Worm (Caenorhabditis elegans) whole organism, early embryonic: ENCODE data around the gene kcnl-3.

Source experiments
- B0310.2 ChIP-seq: sonication (generic microtip); optimal IDR thresholded peaks from 2 replicates; lab custom pipeline; 2016; ENCODE audit warnings: mild to moderate bottlenecking, missing genetic modification characterization, missing compliant biosample characterization
- F13C5.2 ChIP-seq: sonication (generic microtip); optimal IDR thresholded peaks from 2 replicates; lab custom pipeline; 2017; ENCODE audit warnings: mild to moderate bottlenecking, missing genetic modification characterization, inconsistent platforms, missing compliant biosample characterization
- aly-1 ChIP-seq: sonication (generic microtip); optimal IDR thresholded peaks from 2 replicates; lab custom pipeline; 2016; ENCODE audit warnings: missing genetic modification characterization, missing compliant biosample characterization
- ama-1 ChIP-seq: fragments of 150-350 bp; optimal IDR thresholded peaks from 2 replicates; lab custom pipeline; 2014
- ceh-13 ChIP-seq: fragments of 200-800 bp; sonication (Bioruptor generic); optimal IDR thresholded peaks from 2 replicates; lab custom pipeline; 2018; ENCODE audit warnings: mild to moderate bottlenecking, missing genetic modification characterization, missing compliant biosample characterization
- ceh-36 ChIP-seq: sonication (generic microtip); optimal IDR thresholded peaks from 2 replicates; lab custom pipeline; 2016; ENCODE audit warnings: missing genetic modification characterization, inconsistent platforms, missing compliant biosample characterization
- ets-7 ChIP-seq: sonication (generic microtip); optimal IDR thresholded peaks from 2 replicates; lab custom pipeline; 2016; ENCODE audit warnings: missing genotype, missing genetic modification characterization, missing compliant biosample characterization
- flt-1 ChIP-seq: fragments of 200-800 bp; sonication (Bioruptor generic); IDR thresholded peaks from 2 replicates; pipeline ENCODE4 v1.3.6; 2022; ENCODE audit warnings: missing genetic modification characterization, missing compliant biosample characterization
- hmbx-1 ChIP-seq: sonication (generic microtip); optimal IDR thresholded peaks from 2 replicates; lab custom pipeline; 2016; ENCODE audit warnings: mild to moderate bottlenecking, missing genetic modification characterization, missing compliant biosample characterization
- hmg-4 ChIP-seq: fragments of 200-800 bp; sonication (Bioruptor generic); optimal IDR thresholded peaks from 2 replicates; lab custom pipeline; 2018; ENCODE audit warnings: mild to moderate bottlenecking, missing genetic modification characterization, missing compliant biosample characterization
- hnd-1 ChIP-seq: sonication (generic microtip); optimal IDR thresholded peaks from 2 replicates; lab custom pipeline; 2016; ENCODE audit warnings: missing genetic modification characterization, missing compliant biosample characterization
- pes-1 ChIP-seq: fragments of 200-800 bp; sonication (Bioruptor generic); IDR thresholded peaks from 2 replicates; pipeline ENCODE4 v1.3.6; 2022; ENCODE audit warnings: missing genetic modification reagents, missing genetic modification characterization, missing compliant biosample characterization
- scrt-1 ChIP-seq: fragments of 200-800 bp; sonication (Bioruptor generic); IDR thresholded peaks from 2 replicates; pipeline ENCODE4 v1.3.6; 2022; ENCODE audit warnings: missing genetic modification characterization, missing compliant biosample characterization
- sea-1 ChIP-seq: fragments of 200-800 bp; sonication (Bioruptor generic); conservative IDR thresholded peaks from 2 replicates; pipeline ENCODE4 v1.3.6; 2022; ENCODE audit warnings: missing genetic modification characterization, missing compliant biosample characterization
- tbx-11 ChIP-seq: fragments of 200-800 bp; sonication (Bioruptor generic); IDR thresholded peaks from 2 replicates; pipeline ENCODE4 v1.3.6; 2022; ENCODE audit warnings: missing genetic modification characterization, missing compliant biosample characterization
- tbx-37 ChIP-seq: fragments of 200-800 bp; sonication (Bioruptor generic); conservative IDR thresholded peaks from 2 replicates; pipeline ENCODE4 v1.3.6; 2022; ENCODE audit warnings: missing genetic modification reagents, missing genetic modification characterization, missing compliant biosample characterization
- tra-4 ChIP-seq: sonication (generic microtip); optimal IDR thresholded peaks from 2 replicates; lab custom pipeline; 2017; ENCODE audit warnings: missing genetic modification characterization, missing compliant biosample characterization

The kcnl-3 gene

ce11 chrX:5414250-5414649 is 27.6 kb downstream of the kcnl-3 start, which contains the start of gene C41A3.2:
Gene C41A3.2, minus strand, starts transcription at chrX:5414350.
- TF ChIP-seq F13C5.2 (tag; lab: Kevin White, UChicago) (no peak), ceh-13 (no peak), ets-7 (tag; lab: Kevin White, UChicago) (no peak), hmbx-1 (tag; lab: Kevin White, UChicago) (no peak), tbx-37 (GFP tag; lab: Robert Waterston, UW) (no peak), flt-1 (GFP tag; lab: Robert Waterston, UW) (no peak), ama-1 (lab: Kevin White, UChicago) (no peak), tra-4 (tag; lab: Kevin White, UChicago) (no peak), ceh-36 (tag; lab: Kevin White, UChicago) (no peak), pes-1 (GFP tag; lab: Robert Waterston, UW) (no peak)

- TF ChIP-seq hnd-1 (tag; lab: Kevin White, UChicago) (no peak), hmg-4 (peak; percentile 93), hmbx-1 (tag; lab: Kevin White, UChicago) (no peak), flt-1 (GFP tag; lab: Robert Waterston, UW) (peak; percentile 67), B0310.2 (no peak), F13C5.2 (tag; lab: Kevin White, UChicago) (peak; percentile 97), tbx-11 (GFP tag; lab: Robert Waterston, UW) (peak; percentile 75), tra-4 (tag; lab: Kevin White, UChicago) (no peak), ets-7 (tag; lab: Kevin White, UChicago) (no peak), ceh-36 (tag; lab: Kevin White, UChicago) (peak; percentile 35), pes-1 (GFP tag; lab: Robert Waterston, UW) (no peak), sea-1 (GFP tag; lab: Robert Waterston, UW) (0 out of 2 replicates have a peak, but pooled peaks have one; percentile 40), aly-1 (tag; lab: Kevin White, UChicago) (no peak), ama-1 (lab: Kevin White, UChicago) (no peak), tbx-37 (GFP tag; lab: Robert Waterston, UW) (peak; percentile 68; the same call in 1 of the 2 replicates), ceh-13 (peak; percentile 36), scrt-1 (GFP tag; lab: Robert Waterston, UW) (0 out of 2 replicates have a peak, but pooled peaks have one; percentile 41)
These were observed 42.7 kb downstream of the kcnl-3 start for ce11 chrX:5429335-5429734.

- TF ChIP-seq hmg-4 (no peak), ama-1 (lab: Kevin White, UChicago) (no peak), ceh-36 (tag; lab: Kevin White, UChicago) (no peak), ets-7 (tag; lab: Kevin White, UChicago) (no peak), flt-1 (GFP tag; lab: Robert Waterston, UW) (no peak), sea-1 (GFP tag; lab: Robert Waterston, UW) (no peak), tbx-37 (GFP tag; lab: Robert Waterston, UW) (no peak), tbx-11 (GFP tag; lab: Robert Waterston, UW) (no peak), tra-4 (tag; lab: Kevin White, UChicago) (no peak), hnd-1 (tag; lab: Kevin White, UChicago) (no peak), F13C5.2 (tag; lab: Kevin White, UChicago) (no peak), B0310.2 (no peak), aly-1 (tag; lab: Kevin White, UChicago) (no peak), scrt-1 (GFP tag; lab: Robert Waterston, UW) (no peak), hmbx-1 (tag; lab: Kevin White, UChicago) (no peak), ceh-13 (no peak), pes-1 (GFP tag; lab: Robert Waterston, UW) (no peak)
These were observed 47.3 kb downstream of the kcnl-3 start for ce11 chrX:5433912-5434311.
